Worm (Caenorhabditis elegans) whole organism, L1 larva: Measurements from ENCODE around the gene srh-95.

ENCODE experiments used
- C16A3.4 ChIP-seq: fragments of 150-350 bp; optimal IDR thresholded peaks from 2 replicates; lab custom pipeline; 2014; ENCODE audit warnings: missing biosample characterization, missing genetic modification characterization
- C34B4.2 ChIP-seq: sonication (generic microtip); optimal IDR thresholded peaks from 2 replicates; lab custom pipeline; 2017; ENCODE audit warnings: mild to moderate bottlenecking, missing genetic modification characterization, missing compliant biosample characterization
- blmp-1 ChIP-seq: fragments of 150-350 bp; optimal IDR thresholded peaks from 2 replicates; lab custom pipeline; 2014; ENCODE audit warnings: missing biosample characterization, missing genetic modification characterization
- ceh-90 ChIP-seq: sonication (generic microtip); optimal IDR thresholded peaks from 2 replicates; lab custom pipeline; 2016; ENCODE audit warnings: missing genetic modification characterization, missing compliant biosample characterization
- elt-3 ChIP-seq, 6 experiments: fragments of 150-350 bp in 1 of 6; sonication (generic microtip); optimal IDR thresholded peaks; 2 replicates each; lab custom pipeline; 2017 to 2018; ENCODE audit warnings: missing biosample characterization in 6 of 6, missing genetic modification characterization in 6 of 6, inconsistent platforms in 1 of 6
- lin-13 ChIP-seq: fragments of 150-350 bp; optimal IDR thresholded peaks from 2 replicates; lab custom pipeline; 2014; ENCODE audit warnings: missing biosample characterization, missing genetic modification reagents, missing genetic modification characterization
- mdl-1 ChIP-seq, 2 experiments: fragments of 150-350 bp; optimal IDR thresholded peaks; 2 replicates each; lab custom pipeline; 2014 to 2017; ENCODE audit warnings: missing biosample characterization in 2 of 2, missing genetic modification characterization in 2 of 2, inconsistent platforms in 1 of 2
- nhr-77 ChIP-seq: fragments of 150-350 bp; optimal IDR thresholded peaks from 2 replicates; lab custom pipeline; 2014; ENCODE audit warnings: missing biosample characterization, missing genetic modification characterization
- nhr-85 ChIP-seq: sonication (generic microtip); peaks from one replicate; lab custom pipeline; 2016; ENCODE audit warnings: missing genetic modification characterization, inconsistent platforms, missing compliant biosample characterization
- pqm-1 ChIP-seq: sonication (generic microtip); optimal IDR thresholded peaks from 3 replicates; lab custom pipeline; 2017; ENCODE audit warnings: missing biosample characterization, missing genetic modification characterization
- snpc-4 ChIP-seq: fragments of 150-350 bp; optimal IDR thresholded peaks from 2 replicates; lab custom pipeline; 2014; ENCODE audit warnings: missing biosample characterization, missing genetic modification characterization
- swsn-7 ChIP-seq: sonication (generic microtip); optimal IDR thresholded peaks from 2 replicates; lab custom pipeline; 2016; ENCODE audit warnings: missing genetic modification characterization, missing compliant biosample characterization
- unc-62 ChIP-seq: fragments of 150-350 bp; optimal IDR thresholded peaks from 2 replicates; lab custom pipeline; 2014; ENCODE audit warnings: missing biosample characterization, missing genetic modification reagents, missing genetic modification characterization
- ztf-4 ChIP-seq: fragments of 150-350 bp; optimal IDR thresholded peaks from 2 replicates; lab custom pipeline; 2014; ENCODE audit warnings: missing biosample characterization, missing genetic modification characterization

- TF ChIP-seq pqm-1 (tag; lab: Kevin White, UChicago) (no peak), C16A3.4 (tag; lab: Kevin White, UChicago) (no peak), nhr-77 (no peak), nhr-85 (tag; lab: Kevin White, UChicago) (no peak), mdl-1 (tag; optimal IDR thresholded peaks at IDR 0.05; lab: Kevin White, UChicago) (no peak), blmp-1 (tag; lab: Kevin White, UChicago) (no peak), C34B4.2 (tag; lab: Kevin White, UChicago) (no peak), swsn-7 (tag; lab: Kevin White, UChicago) (no peak), ceh-90 (tag; lab: Kevin White, UChicago) (no peak), elt-3 (tag; optimal IDR thresholded peaks at IDR 0.05; lab: Kevin White, UChicago) (no peak), lin-13 (GFP tag; lab: Kevin White, UChicago) (no peak), snpc-4 (no peak), unc-62 (GFP tag; lab: Kevin White, UChicago) (no peak), ztf-4 (tag; lab: Kevin White, UChicago) (no peak)
Measured at ce11 chrV:16201730-16202129, 44.9 kb upstream of the srh-95 start, which contains the start of gene F11A5.17.
